Fruit fly (Drosophila melanogaster): ENCODE data around the gene CG11504.

The CG11504 gene

DNA sequence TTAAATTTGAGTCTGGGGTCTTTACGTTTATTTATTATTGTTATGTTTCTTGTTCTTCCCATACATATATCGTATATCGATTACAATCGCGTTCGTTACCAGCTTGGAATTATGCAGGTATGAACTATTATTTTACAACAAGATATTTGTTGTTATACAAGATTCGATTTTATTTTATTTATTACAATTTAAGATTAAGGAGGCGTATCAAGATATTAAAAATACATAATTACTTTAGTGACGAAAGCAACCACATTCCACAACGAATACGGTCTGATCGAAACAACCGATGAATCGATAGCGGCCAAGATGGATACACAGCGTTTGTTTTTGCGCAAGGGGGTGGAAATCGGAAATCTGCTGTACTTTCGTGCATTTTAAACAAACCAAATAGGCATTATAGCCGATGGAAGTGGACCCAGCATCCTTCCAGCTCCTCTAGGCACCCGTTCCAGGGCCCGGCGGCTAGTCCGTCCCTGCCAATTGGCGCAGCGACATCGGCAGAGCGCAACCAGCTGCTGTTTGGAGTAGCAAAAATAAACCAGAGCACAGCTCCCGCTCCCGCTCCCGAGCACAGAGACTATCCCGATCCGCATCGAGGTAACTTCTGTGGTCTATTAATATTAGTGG lies at the start of gene CG11504, which contains the start of gene CG15525 (continued):
- TF ChIP-seq cwo (GFP tag; optimal IDR thresholded peaks at IDR 0.05) (no peak), inv (GFP tag; IDR thresholded peaks at IDR 0.05; ENCODE audit: partially characterized antibody) (peak; percentile 87), dati (GFP tag; IDR thresholded peaks at IDR 0.05) (no peak), scrt (GFP tag; optimal IDR thresholded peaks at IDR 0.05) (no peak), Scr (GFP tag; IDR thresholded peaks at IDR 0.05; ENCODE audit: partially characterized antibody) (peak; percentile 92), gce (GFP tag; IDR thresholded peaks at IDR 0.05) (no peak), CG11085 (GFP tag; IDR thresholded peaks at IDR 0.05) (0 out of 2 replicates have a peak, but pooled peaks have one; percentile 9), Xrp1 (GFP tag; IDR thresholded peaks at IDR 0.05) (peak; percentile 65), CG3065 (GFP tag; optimal IDR thresholded peaks at IDR 0.05) (peak; percentile 2), zfh2 (GFP tag; optimal IDR thresholded peaks at IDR 0.05) (peak; percentile 56), CG16815 (GFP tag; optimal IDR thresholded peaks at IDR 0.05) (no peak), run (tag; optimal IDR thresholded peaks at IDR 0.05) (no peak), CG12104 (GFP tag; optimal IDR thresholded peaks at IDR 0.05) (no peak), Trl (optimal IDR thresholded peaks at IDR 0.05) (no peak), Trl (GFP tag; optimal IDR thresholded peaks at IDR 0.05) (no peak), dimm (GFP tag; IDR thresholded peaks at IDR 0.05) (no peak), CG30431 (GFP tag; optimal IDR thresholded peaks at IDR 0.05) (no peak), CG14441 (GFP tag; IDR thresholded peaks at IDR 0.05) (peak; percentile 65), Ptx1 (GFP tag; IDR thresholded peaks at IDR 0.05) (peak; percentile 85), CG9437 (GFP tag; optimal IDR thresholded peaks at IDR 0.05) (peak; percentile 19), NK7.1 (GFP tag; optimal IDR thresholded peaks at IDR 0.05) (no peak), Mad (GFP tag; optimal IDR thresholded peaks at IDR 0.05) (peak; percentile 50), Abd-B (GFP tag; optimal IDR thresholded peaks at IDR 0.05) (peak; percentile 86), cas (GFP tag; IDR thresholded peaks at IDR 0.05) (peak; percentile 8; the same call in 1 of the 2 replicates), Oaz (GFP tag; IDR thresholded peaks at IDR 0.05) (no peak), CG11695 (GFP tag; IDR thresholded peaks at IDR 0.05) (no peak), sens (GFP tag) (peak; percentile 96), CG6254 (GFP tag; optimal IDR thresholded peaks at IDR 0.05) (no peak), sima (GFP tag; optimal IDR thresholded peaks at IDR 0.05) (no peak), HLH4C (GFP tag; IDR thresholded peaks at IDR 0.05; ENCODE audit: partially characterized antibody) (peak; percentile 91), kah (GFP tag; optimal IDR thresholded peaks at IDR 0.05) (no peak), CG8281 (tag; optimal IDR thresholded peaks at IDR 0.05) (no peak), pum (GFP tag; optimal IDR thresholded peaks at IDR 0.05) (peak; percentile 47), B-H2 (GFP tag; optimal IDR thresholded peaks at IDR 0.05) (no peak), CG14014 (GFP tag; IDR thresholded peaks at IDR 0.05) (peak; percentile 54), Pdp1 (GFP tag; optimal IDR thresholded peaks at IDR 0.05) (peak; percentile 61 to 77), gsb-n (tag; optimal IDR thresholded peaks at IDR 0.05) (no peak), gcm2 (GFP tag; optimal IDR thresholded peaks at IDR 0.05) (no peak), ERR (GFP tag; optimal IDR thresholded peaks at IDR 0.05) (peak; percentile 10), ab (GFP tag; optimal IDR thresholded peaks at IDR 0.05) (no peak), CG2129 (GFP tag; IDR thresholded peaks at IDR 0.05; ENCODE audit: partially characterized antibody) (peak; percentile 78), sna (GFP tag; IDR thresholded peaks at IDR 0.05; ENCODE audit: partially characterized antibody) (peak; percentile 89), CG33213 (GFP tag; optimal IDR thresholded peaks at IDR 0.05) (no peak), cg (GFP tag; optimal IDR thresholded peaks at IDR 0.05) (no peak), CG15514 (GFP tag; optimal IDR thresholded peaks at IDR 0.05) (peak; percentile 57), Side (GFP tag; optimal IDR thresholded peaks at IDR 0.05) (no peak), CG13123 (GFP tag; optimal IDR thresholded peaks at IDR 0.05) (peak; percentile 5), ems (GFP tag; optimal IDR thresholded peaks at IDR 0.05) (peak; percentile 46), disco-r (GFP tag; optimal IDR thresholded peaks at IDR 0.05) (no peak), dysf (GFP tag; IDR thresholded peaks at IDR 0.05) (no peak), CG2875 (GFP tag; optimal IDR thresholded peaks at IDR 0.05) (no peak)
